Worm (Caenorhabditis elegans): ENCODE data around the gene trim-21.

trim-21 gene

ce11 chrII:2335572-2335971 lies 22.9 kb upstream of the trim-21 start, which contains the start of gene F43C11.7 (continued):
- TF ChIP-seq mes-2 (tag; optimal IDR thresholded peaks at IDR 0.05; ENCODE audit: poor library complexity, severe bottlenecking): no peak
- no peak for TF ChIP-seq ZK546.5 (tag; optimal IDR thresholded peaks at IDR 0.05)
- peak; percentile 58 for TF ChIP-seq hlh-11 (tag; optimal IDR thresholded peaks at IDR 0.05)
- TF ChIP-seq T26A8.4 (GFP tag; IDR thresholded peaks at IDR 0.05): no peak

ce11 chrII:2332220-2332619 lies 19.6 kb upstream of the trim-21 start, which contains the start of gene F43C11.8:
F43C11.8 (plus strand) TSS chrII:2332520.
- TF ChIP-seq nhr-25 (tag; optimal IDR thresholded peaks at IDR 0.05; ENCODE audit: borderline replicate concordance, insufficient read depth): no peak
- no peak for TF ChIP-seq daf-16 (GFP tag; optimal IDR thresholded peaks at IDR 0.05)
- peak; percentile 11 for TF ChIP-seq daf-16 (tag; optimal IDR thresholded peaks at IDR 0.05)

ce11 chrII:2330462-2330861 lies 17.8 kb upstream of the trim-21 start:
- TF ChIP-seq F44E2.7 (GFP tag; IDR thresholded peaks at IDR 0.05) (no peak), ceh-44 (GFP tag; IDR thresholded peaks at IDR 0.05) (no peak), ZK546.5 (tag; optimal IDR thresholded peaks at IDR 0.05) (no peak), zag-1 (tag; optimal IDR thresholded peaks at IDR 0.05) (no peak), unc-39 (tag; optimal IDR thresholded peaks at IDR 0.05) (no peak), mdt-29 (GFP tag; IDR thresholded peaks at IDR 0.05) (0 out of 2 replicates have a peak, but pooled peaks have one; percentile 28)

ce11 chrII:2328963-2329442 lies 16.4 kb upstream of the trim-21 start, which contains the start of the genes ZK1240.8 and ZK1240.1:
ZK1240.8 (minus strand) TSS chrII:2329063.
ZK1240.1 (plus strand) TSS chrII:2329392.
- TF ChIP-seq ceh-20 (GFP tag; IDR thresholded peaks at IDR 0.05) (no peak), F37D6.2 (tag; optimal IDR thresholded peaks at IDR 0.05) (no peak), nhr-28 (tag; optimal IDR thresholded peaks at IDR 0.05) (peak; percentile 3), unc-62 (GFP tag; optimal IDR thresholded peaks at IDR 0.05 in 1 of 2) (peak in 1 of 2 experiments; percentile 86), unc-62 (tag; optimal IDR thresholded peaks at IDR 0.05) (no peak)

ce11 chrII:2324956-2325355 lies 12.3 kb upstream of the trim-21 start, which contains the start of gene ZK1240.11:
ZK1240.11 (plus strand) TSS chrII:2325256.
- TF ChIP-seq madf-9 (GFP tag; conservative IDR thresholded peaks at IDR 0.05): no peak
- no peak for TF ChIP-seq unc-62 (GFP tag; optimal IDR thresholded peaks at IDR 0.05 in 1 of 2)
- TF ChIP-seq unc-62 (tag; optimal IDR thresholded peaks at IDR 0.05): no peak
- no peak for TF ChIP-seq ceh-20 (GFP tag; IDR thresholded peaks at IDR 0.05)
- TF ChIP-seq vab-7 (GFP tag; IDR thresholded peaks at IDR 0.05): no peak
- TF ChIP-seq skn-1 (tag; optimal IDR thresholded peaks at IDR 0.05): no peak
- no peak for TF ChIP-seq nhr-28 (tag; optimal IDR thresholded peaks at IDR 0.05)
- TF ChIP-seq nhr-77 (tag; optimal IDR thresholded peaks at IDR 0.05): no peak
- TF ChIP-seq snpc-1.2 (GFP tag; IDR thresholded peaks at IDR 0.05): no peak
- no peak for TF ChIP-seq php-3 (GFP tag; IDR thresholded peaks at IDR 0.05)
- no peak for TF ChIP-seq fos-1 (tag; optimal IDR thresholded peaks at IDR 0.05)

ce11 chrII:2322857-2323518 lies 10.3 kb upstream of the trim-21 start, which contains the start of the genes ZK1240.6 and ZK1240.2:
ZK1240.6 (minus strand) TSS chrII:2322907.
ZK1240.2 (plus strand) TSS chrII:2323376.
- TF ChIP-seq F44E2.7 (GFP tag; IDR thresholded peaks at IDR 0.05) (no peak), dve-1 (tag; optimal IDR thresholded peaks at IDR 0.05; ENCODE audit: insufficient read depth) (peak; percentile 51), spr-3 (GFP tag; optimal IDR thresholded peaks at IDR 0.05) (no peak), vab-7 (GFP tag; IDR thresholded peaks at IDR 0.05) (no peak), daf-16 (GFP tag; optimal IDR thresholded peaks at IDR 0.05) (no peak), daf-16 (tag; optimal IDR thresholded peaks at IDR 0.05) (peak; percentile 72), hlh-11 (tag; optimal IDR thresholded peaks at IDR 0.05) (peak; percentile 55), nhr-6 (tag; optimal IDR thresholded peaks at IDR 0.05) (no peak), mxl-2 (GFP tag; conservative IDR thresholded peaks at IDR 0.05) (no peak), pqm-1 (tag; optimal IDR thresholded peaks at IDR 0.05) (peak; percentile 85), ceh-44 (GFP tag; IDR thresholded peaks at IDR 0.05) (no peak), nhr-28 (tag; optimal IDR thresholded peaks at IDR 0.05) (peak; percentile 69), dmd-6 (GFP tag; IDR thresholded peaks at IDR 0.05) (peak; percentile 76), hmg-1.1 (GFP tag; IDR thresholded peaks at IDR 0.05) (no peak), daf-12 (tag; optimal IDR thresholded peaks at IDR 0.05) (no peak), cey-2 (tag; optimal IDR thresholded peaks at IDR 0.05; ENCODE audit: borderline replicate concordance, insufficient read depth) (no peak), ztf-11 (tag; optimal IDR thresholded peaks at IDR 0.05) (no peak), fos-1 (tag; optimal IDR thresholded peaks at IDR 0.05) (no peak), saeg-2 (GFP tag; IDR thresholded peaks at IDR 0.05) (no peak), hlh-30 (tag; optimal IDR thresholded peaks at IDR 0.05; ENCODE audit: insufficient read depth) (peak; percentile 29), tra-1 (GFP tag; IDR thresholded peaks at IDR 0.05) (no peak), lin-1 (GFP tag; IDR thresholded peaks at IDR 0.05) (peak; percentile 17; the same call in 1 of the 2 replicates)
